Fruit fly (Drosophila melanogaster) whole organism, adult: ENCODE data around the gene Dbct.

ENCODE experiments used
- CG12768 ChIP-seq: fragments of 200-800 bp; sonication (Bioruptor generic); optimal IDR thresholded peaks from 2 replicates; lab custom pipeline; 2017; ENCODE audit warnings: missing biosample characterization, missing genetic modification characterization, mild to moderate bottlenecking, moderate library complexity, missing genetic modification reagents
- CG1620 ChIP-seq: fragments of 200-800 bp; sonication (Bioruptor generic); optimal IDR thresholded peaks from 2 replicates; lab custom pipeline; 2016; ENCODE audit warnings: missing biosample characterization, missing genetic modification characterization
- CG33017 ChIP-seq: fragments of 200-800 bp; sonication (Bioruptor generic); optimal IDR thresholded peaks from 2 replicates; lab custom pipeline; 2018; ENCODE audit warnings: missing biosample characterization, mild to moderate bottlenecking, missing genetic modification characterization, moderate library complexity
- CG7045 ChIP-seq: fragments of 200-800 bp; sonication (Bioruptor generic); optimal IDR thresholded peaks from 2 replicates; lab custom pipeline; 2017; ENCODE audit warnings: missing biosample characterization, mild to moderate bottlenecking, missing genetic modification characterization
- Clk ChIP-seq: fragments of 200-800 bp; sonication (Bioruptor generic); optimal IDR thresholded peaks from 2 replicates; lab custom pipeline; 2017; ENCODE audit warnings: missing biosample characterization, missing genetic modification characterization
- Hr96 ChIP-seq: fragments of 200-800 bp; sonication (Bioruptor generic); optimal IDR thresholded peaks from 2 replicates; lab custom pipeline; 2016; ENCODE audit warnings: missing biosample characterization, missing genetic modification characterization
- bab1 ChIP-seq: fragments of 200-800 bp; sonication (Bioruptor generic); optimal IDR thresholded peaks from 3 replicates; lab custom pipeline; 2019; ENCODE audit warnings: missing biosample characterization, mild to moderate bottlenecking, missing genetic modification characterization, moderate library complexity
- cnc ChIP-seq, 2 experiments: fragments of >200 bp; optimal IDR thresholded peaks; 2 replicates each; lab custom pipeline; 2017
- toe ChIP-seq: fragments of 200-800 bp; sonication (Bioruptor generic); optimal IDR thresholded peaks from 2 replicates; lab custom pipeline; 2016; ENCODE audit warnings: missing biosample characterization, missing genetic modification characterization

- TF ChIP-seq CG1620 (GFP tag; lab: Kevin White, UChicago) (no peak), CG12768 (no peak), toe (GFP tag; lab: Kevin White, UChicago) (no peak), cnc (optimal IDR thresholded peaks at IDR 0.05; lab: Kevin White, UChicago) (no peak), Clk (GFP tag; lab: Kevin White, UChicago) (no peak), CG33017 (tag; lab: Kevin White, UChicago) (no peak), bab1 (GFP tag; lab: Kevin White, UChicago) (no peak), CG7045 (GFP tag; lab: Kevin White, UChicago) (no peak), Hr96 (GFP tag; lab: Kevin White, UChicago) (no peak)
Measured at dm6 chrX:15123418-15123994, 37.6 kb downstream of the Dbct start.
